Fruit fly (Drosophila melanogaster) whole organism, embryonic: ENCODE data around the gene pck.

Experiments used
- B-H1 ChIP-seq: fragments of 200-800 bp; sonication (Bioruptor generic); IDR thresholded peaks from 3 replicates; pipeline ENCODE4 v1.3.6; 2022; ENCODE audit warnings: missing biosample characterization, missing genetic modification characterization
- B-H2 ChIP-seq: fragments of 200-800 bp; sonication (Bioruptor generic); optimal IDR thresholded peaks from 2 replicates; lab custom pipeline; 2018; ENCODE audit warnings: missing biosample characterization, mild to moderate bottlenecking, missing genetic modification characterization
- CG10565 ChIP-seq: fragments of 200-800 bp; sonication (Bioruptor generic); optimal IDR thresholded peaks from 3 replicates; lab custom pipeline; 2016; ENCODE audit warnings: missing biosample characterization, mild to moderate bottlenecking, missing genetic modification characterization
- CG10979 ChIP-seq: fragments of 200-800 bp; sonication (Bioruptor generic); optimal IDR thresholded peaks from 2 replicates; lab custom pipeline; 2018; ENCODE audit warnings: missing biosample characterization, mild to moderate bottlenecking, missing genetic modification characterization, moderate library complexity
- CG11247 ChIP-seq: fragments of 200-800 bp; sonication (Bioruptor generic); IDR thresholded peaks from 2 replicates; pipeline ENCODE4 v1.3.6; 2022; ENCODE audit warnings: missing biosample characterization, missing genetic modification characterization
- CG12071 ChIP-seq: fragments of 200-800 bp; sonication (Bioruptor generic); optimal IDR thresholded peaks from 3 replicates; lab custom pipeline; 2018; ENCODE audit warnings: missing biosample characterization, mild to moderate bottlenecking, missing genetic modification characterization
- CG12299 ChIP-seq: fragments of 200-800 bp; sonication (Bioruptor generic); optimal IDR thresholded peaks from 2 replicates; lab custom pipeline; 2018; ENCODE audit warnings: missing biosample characterization, mild to moderate bottlenecking, missing genetic modification characterization
- CG12659 ChIP-seq: fragments of 200-800 bp; sonication (Bioruptor generic); optimal IDR thresholded peaks from 3 replicates; lab custom pipeline; 2017; ENCODE audit warnings: mild to moderate bottlenecking, missing biosample characterization, missing genetic modification reagents, missing genetic modification characterization
- CG12744 ChIP-seq: fragments of 200-800 bp; sonication (Bioruptor generic); optimal IDR thresholded peaks from 2 replicates; lab custom pipeline; 2016; ENCODE audit warnings: missing biosample characterization, missing genetic modification characterization
- CG12769 ChIP-seq: fragments of 200-800 bp; sonication (Bioruptor generic); optimal IDR thresholded peaks from 2 replicates; lab custom pipeline; 2019; ENCODE audit warnings: missing biosample characterization, mild to moderate bottlenecking, missing genetic modification characterization, moderate library complexity
- CG14710 ChIP-seq: fragments of 200-800 bp; sonication (Bioruptor generic); optimal IDR thresholded peaks from 3 replicates; lab custom pipeline; 2019; ENCODE audit warnings: missing biosample characterization, mild to moderate bottlenecking, missing genetic modification characterization, moderate library complexity
- CG15269 ChIP-seq: fragments of 200-800 bp; sonication (Bioruptor generic); optimal IDR thresholded peaks from 2 replicates; lab custom pipeline; 2018; ENCODE audit warnings: missing biosample characterization, mild to moderate bottlenecking, missing genetic modification characterization, moderate library complexity
- CG2199 ChIP-seq: fragments of 200-800 bp; sonication (Bioruptor generic); IDR thresholded peaks from 3 replicates; pipeline ENCODE4 v1.3.6; 2022; ENCODE audit warnings: missing biosample characterization, missing genetic modification characterization
- CG31441 ChIP-seq: fragments of 200-800 bp; sonication (Bioruptor generic); IDR thresholded peaks from 2 replicates; pipeline ENCODE4 v1.3.6; 2022; ENCODE audit warnings: missing biosample characterization, missing genetic modification characterization
- CG32532 ChIP-seq: fragments of 200-800 bp; sonication (Bioruptor generic); IDR thresholded peaks from 2 replicates; pipeline ENCODE4 v1.3.6; 2022; ENCODE audit warnings: missing biosample characterization, missing genetic modification characterization
- CG43689 ChIP-seq: fragments of 200-800 bp; sonication (Bioruptor generic); IDR thresholded peaks from 2 replicates; pipeline ENCODE4 v1.3.6; 2022; ENCODE audit warnings: missing biosample characterization, missing genetic modification characterization
- CG6765 ChIP-seq: fragments of 200-800 bp; sonication (Bioruptor generic); optimal IDR thresholded peaks from 3 replicates; lab custom pipeline; 2017; ENCODE audit warnings: missing biosample characterization, mild to moderate bottlenecking, missing genetic modification characterization
- CG6791 ChIP-seq: fragments of 200-800 bp; sonication (Bioruptor generic); IDR thresholded peaks from 3 replicates; pipeline ENCODE4 v1.3.6; 2022; ENCODE audit warnings: missing biosample characterization, missing genetic modification characterization; ENCODE audit not compliant: partially characterized antibody
- CG7556 ChIP-seq: fragments of 200-800 bp; sonication (Bioruptor generic); optimal IDR thresholded peaks from 2 replicates; lab custom pipeline; 2017; ENCODE audit warnings: missing biosample characterization, mild to moderate bottlenecking, missing genetic modification characterization
- CG9215 ChIP-seq: fragments of 200-800 bp; sonication (Bioruptor generic); IDR thresholded peaks from 2 replicates; pipeline ENCODE4 v1.3.6; 2022; ENCODE audit warnings: missing biosample characterization, missing genetic modification characterization
- E2f2 ChIP-seq: fragments of 200-800 bp; sonication (Bioruptor generic); IDR thresholded peaks from 2 replicates; pipeline ENCODE4 v1.3.6; 2022; ENCODE audit warnings: missing biosample characterization, missing genetic modification characterization
- Eip74EF ChIP-seq, 2 experiments: fragments of 200-800 bp in 1 of 2; fragments of >200 bp in 1 of 2; sonication (Bioruptor generic) in 1 of 2; optimal IDR thresholded peaks; 2 replicates each; lab custom pipeline; 2017 to 2019; ENCODE audit warnings: missing biosample characterization in 2 of 2, missing genetic modification characterization in 2 of 2, mild to moderate bottlenecking in 1 of 2, moderate library complexity in 1 of 2
- Elba2 ChIP-seq: fragments of 200-800 bp; sonication (Bioruptor generic); optimal IDR thresholded peaks from 3 replicates; lab custom pipeline; 2016; ENCODE audit warnings: missing biosample characterization, missing genetic modification characterization
- H15 ChIP-seq: fragments of 200-800 bp; sonication (Bioruptor generic); IDR thresholded peaks from 3 replicates; pipeline ENCODE4 v1.3.6; 2022; ENCODE audit warnings: missing biosample characterization, missing genetic modification characterization
- HLH3B ChIP-seq: fragments of 200-800 bp; sonication (Bioruptor generic); IDR thresholded peaks from 2 replicates; pipeline ENCODE4 v1.3.6; 2022; ENCODE audit warnings: missing biosample characterization, missing genetic modification characterization
- Hmx ChIP-seq: fragments of 200-800 bp; sonication (Bioruptor generic); optimal IDR thresholded peaks from 2 replicates; lab custom pipeline; 2016; ENCODE audit warnings: missing biosample characterization, missing genetic modification characterization
- Hr78 ChIP-seq, 2 experiments: fragments of 200-800 bp in 1 of 2; fragments of >200 bp in 1 of 2; sonication (Bioruptor generic) in 1 of 2; optimal IDR thresholded peaks; 2 replicates each; lab custom pipeline; 2017 to 2019; ENCODE audit warnings: missing biosample characterization in 2 of 2, missing genetic modification characterization in 2 of 2, mild to moderate bottlenecking in 1 of 2, moderate library complexity in 1 of 2
- Mrtf ChIP-seq: fragments of 200-800 bp; sonication (Bioruptor generic); IDR thresholded peaks from 3 replicates; pipeline ENCODE4 v1.3.6; 2022; ENCODE audit warnings: missing biosample characterization, missing genetic modification characterization
- br ChIP-seq: fragments of >200 bp; optimal IDR thresholded peaks from 2 replicates; lab custom pipeline; 2017
- chif ChIP-seq, 2 experiments: fragments of 200-800 bp; sonication (Bioruptor generic); optimal IDR thresholded peaks; 3 replicates each; lab custom pipeline; 2016; ENCODE audit warnings: missing biosample characterization in 2 of 2, missing genetic modification characterization in 2 of 2
- emc ChIP-seq: fragments of 200-800 bp; sonication (Bioruptor generic); optimal IDR thresholded peaks from 2 replicates; lab custom pipeline; 2016; ENCODE audit warnings: missing biosample characterization, missing genetic modification characterization
- fd102C ChIP-seq: fragments of 200-800 bp; sonication (Bioruptor generic); optimal IDR thresholded peaks from 2 replicates; lab custom pipeline; 2018; ENCODE audit warnings: missing biosample characterization, mild to moderate bottlenecking, missing genetic modification characterization, moderate library complexity
- fd3F ChIP-seq: fragments of 200-800 bp; sonication (Bioruptor generic); optimal IDR thresholded peaks from 2 replicates; lab custom pipeline; 2018; ENCODE audit warnings: missing biosample characterization, mild to moderate bottlenecking, missing genetic modification characterization, moderate library complexity
- grau ChIP-seq: fragments of 200-800 bp; optimal IDR thresholded peaks from 3 replicates; lab custom pipeline; 2019; ENCODE audit warnings: missing biosample characterization, mild to moderate bottlenecking, missing genetic modification characterization, moderate library complexity
- gro ChIP-seq: fragments of 200-800 bp; sonication (Bioruptor generic); optimal IDR thresholded peaks from 2 replicates; lab custom pipeline; 2016; ENCODE audit warnings: missing biosample characterization, missing genetic modification characterization
- psq ChIP-seq: fragments of 200-800 bp; sonication (Bioruptor generic); optimal IDR thresholded peaks from 2 replicates; lab custom pipeline; 2017; ENCODE audit warnings: missing biosample characterization, missing genetic modification characterization
- sd ChIP-seq: fragments of 200-800 bp; sonication (Bioruptor generic); optimal IDR thresholded peaks from 3 replicates; lab custom pipeline; 2018; ENCODE audit warnings: missing biosample characterization, mild to moderate bottlenecking, missing genetic modification characterization, moderate library complexity
- tap ChIP-seq: fragments of 200-800 bp; optimal IDR thresholded peaks from 3 replicates; lab custom pipeline; 2019; ENCODE audit warnings: missing biosample characterization, mild to moderate bottlenecking, missing genetic modification characterization, moderate library complexity
- vfl ChIP-seq: fragments of 200-800 bp; sonication (Bioruptor generic); optimal IDR thresholded peaks from 2 replicates; lab custom pipeline; 2016; ENCODE audit warnings: missing biosample characterization, missing genetic modification characterization
- zen ChIP-seq: fragments of 200-800 bp; sonication (Bioruptor generic); optimal IDR thresholded peaks from 3 replicates; lab custom pipeline; 2018; ENCODE audit warnings: missing biosample characterization, mild to moderate bottlenecking, missing genetic modification characterization, moderate library complexity

pck gene

DNA sequence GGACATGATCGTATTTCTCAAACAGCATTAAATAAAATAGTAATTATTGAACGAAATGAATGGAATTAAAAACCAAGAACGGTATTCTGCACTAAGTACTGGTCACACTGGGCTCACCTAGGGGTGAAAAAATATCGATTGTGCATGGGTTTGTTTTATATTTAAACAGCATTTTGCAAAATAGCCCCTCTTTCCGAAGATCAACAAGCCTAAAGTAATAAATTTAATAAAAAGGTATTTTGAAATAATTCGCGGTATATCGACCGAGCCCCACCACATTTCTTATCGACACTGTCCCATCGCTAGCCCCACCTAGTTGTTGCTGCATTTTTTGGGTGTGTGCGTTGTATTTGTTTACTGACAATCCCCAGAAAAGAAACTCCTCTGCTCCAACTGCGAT lies at the start of gene pck (continued):
- TF ChIP-seq CG12659 (peak; percentile 67), CG9215 (GFP tag; lab: Robert Waterston, UW) (peak; percentile 52), gro (GFP tag; lab: Kevin White, UChicago) (peak; percentile 47), tap (tag; lab: Kevin White, UChicago) (no peak), fd3F (GFP tag; lab: Kevin White, UChicago) (no peak), emc (GFP tag; lab: Kevin White, UChicago) (no peak), zen (tag; lab: Kevin White, UChicago) (peak; percentile 45), CG12299 (tag; lab: Kevin White, UChicago) (peak; percentile 24), CG12071 (GFP tag; lab: Kevin White, UChicago) (no peak), chif (GFP tag; optimal IDR thresholded peaks at IDR 0.05; lab: Kevin White, UChicago) (peak in 1 of 2 experiments; percentile 64), psq (peak; percentile 23), CG6765 (GFP tag; lab: Kevin White, UChicago) (no peak), CG6791 (GFP tag; lab: Robert Waterston, UW) (peak; percentile 53; the same call in 1 of the 3 replicates), E2f2 (peak; percentile 78), CG43689 (GFP tag; lab: Robert Waterston, UW) (no peak), Eip74EF (GFP tag; optimal IDR thresholded peaks at IDR 0.05; lab: Kevin White, UChicago) (no peak), sd (tag; lab: Kevin White, UChicago) (peak; percentile 56), Hr78 (GFP tag; optimal IDR thresholded peaks at IDR 0.05; lab: Kevin White, UChicago) (no peak), fd102C (GFP tag; lab: Kevin White, UChicago) (no peak), CG32532 (GFP tag; lab: Robert Waterston, UW) (peak; percentile 67), CG7556 (GFP tag; lab: Kevin White, UChicago) (peak; percentile 56), CG11247 (0 out of 2 replicates have a peak, but pooled peaks have one; percentile 42), vfl (GFP tag; lab: Kevin White, UChicago) (peak; percentile 72), grau (tag; lab: Kevin White, UChicago) (peak; percentile 54), CG10979 (peak; percentile 57), H15 (GFP tag; lab: Robert Waterston, UW) (peak; percentile 34; the same call in 1 of the 3 replicates), CG31441 (peak; percentile 51; the same call in 1 of the 2 replicates), CG14710 (peak; percentile 75), Mrtf (GFP tag; lab: Robert Waterston, UW) (0 out of 3 replicates have a peak, but pooled peaks have one; percentile 10), Hmx (GFP tag; lab: Kevin White, UChicago) (no peak)

DNA sequence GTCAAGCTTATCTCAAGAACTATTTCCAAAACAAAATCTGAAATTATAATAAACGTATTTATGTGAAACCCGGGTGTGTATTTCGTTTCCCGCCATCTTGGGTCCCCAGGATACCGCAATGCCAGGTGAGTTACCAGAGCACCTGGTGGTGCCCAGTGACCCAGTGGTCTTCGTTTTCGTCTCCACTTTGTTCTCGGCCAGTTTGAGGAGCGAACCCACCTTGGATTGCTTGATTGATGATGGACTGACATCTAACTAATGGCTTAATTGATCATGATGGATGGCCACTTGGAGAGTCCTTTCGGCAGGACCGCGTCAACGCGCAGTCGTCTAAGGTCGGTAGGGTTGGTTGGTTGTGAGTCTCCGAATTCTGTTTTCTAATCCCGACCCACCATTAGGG lies 18.3 kb upstream of the pck start, which contains the start of gene Gr2a:
Gene Gr2a, plus strand, starts transcription at position 301 of the 400 bp plus-strand sequence.
- TF ChIP-seq B-H2 (GFP tag; lab: Kevin White, UChicago) (no peak), CG10565 (no peak), CG2199 (no peak), CG12769 (tag; lab: Kevin White, UChicago) (no peak), CG15269 (tag; lab: Kevin White, UChicago) (no peak), br (lab: Kevin White, UChicago) (no peak), Elba2 (GFP tag; lab: Kevin White, UChicago) (no peak), B-H1 (GFP tag; lab: Robert Waterston, UW) (no peak), CG12744 (GFP tag; lab: Kevin White, UChicago) (no peak), HLH3B (GFP tag; lab: Robert Waterston, UW) (no peak)
